Worm (Caenorhabditis elegans): Measurements from ENCODE around the gene F44E7.3.

- no peak for TF ChIP-seq cog-1 (tag; optimal IDR thresholded peaks at IDR 0.05)
- no peak for TF ChIP-seq flt-1 (GFP tag; IDR thresholded peaks at IDR 0.05)
Observed at ce11 chrV:5816470-5817061, 44.8 kb downstream of the F44E7.3 start.
